Fruit fly (Drosophila melanogaster): ENCODE measurements around the gene CG5062.

The CG5062 gene

DNA sequence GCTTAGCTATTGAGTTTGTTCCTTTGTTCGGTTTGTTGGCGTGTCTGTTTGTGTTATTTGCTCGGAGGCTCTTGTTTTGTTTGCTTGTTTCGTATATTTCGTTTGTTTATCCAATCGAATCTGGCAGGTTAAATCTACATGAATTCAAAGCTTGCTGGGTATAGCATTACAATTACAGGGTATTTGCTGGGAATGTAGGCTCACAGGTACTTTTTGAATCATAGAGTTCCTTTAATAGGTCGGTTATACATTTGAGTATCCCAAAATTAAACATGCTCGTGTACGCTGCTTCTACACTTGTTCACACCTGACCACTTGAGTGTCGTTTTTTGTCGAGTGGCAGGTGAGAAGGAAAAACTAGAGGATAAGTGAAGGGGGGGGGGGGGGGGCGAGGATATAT lies at the start of gene CG5062:
Gene CG5062 (minus strand): TSS at position 101 of the 400 bp plus-strand sequence.
- TF ChIP-seq CG8478 (optimal IDR thresholded peaks at IDR 0.05): no peak
- TF ChIP-seq CTCF (optimal IDR thresholded peaks at IDR 0.05): no peak

- TF ChIP-seq CTCF (optimal IDR thresholded peaks at IDR 0.05) (no peak), CG8478 (optimal IDR thresholded peaks at IDR 0.05) (no peak)
Observed at dm6 chrX:5206152-5206551, 24.0 kb upstream of the CG5062 start.

dm6 chrX:5203674-5204073 lies 21.5 kb upstream of the CG5062 start:
- TF ChIP-seq CG8478 (optimal IDR thresholded peaks at IDR 0.05): no peak
- TF ChIP-seq CTCF (optimal IDR thresholded peaks at IDR 0.05): no peak

- no peak for TF ChIP-seq CG8478 (optimal IDR thresholded peaks at IDR 0.05)
- TF ChIP-seq CTCF (optimal IDR thresholded peaks at IDR 0.05): no peak
Observed at dm6 chrX:5189312-5189711, 7.1 kb upstream of the CG5062 start.

- TF ChIP-seq CG8478 (optimal IDR thresholded peaks at IDR 0.05): no peak
- peak; percentile 70 to 74 for TF ChIP-seq CTCF (optimal IDR thresholded peaks at IDR 0.05)
Observed at dm6 chrX:5187121-5187520, 5.0 kb upstream of the CG5062 start.

DNA sequence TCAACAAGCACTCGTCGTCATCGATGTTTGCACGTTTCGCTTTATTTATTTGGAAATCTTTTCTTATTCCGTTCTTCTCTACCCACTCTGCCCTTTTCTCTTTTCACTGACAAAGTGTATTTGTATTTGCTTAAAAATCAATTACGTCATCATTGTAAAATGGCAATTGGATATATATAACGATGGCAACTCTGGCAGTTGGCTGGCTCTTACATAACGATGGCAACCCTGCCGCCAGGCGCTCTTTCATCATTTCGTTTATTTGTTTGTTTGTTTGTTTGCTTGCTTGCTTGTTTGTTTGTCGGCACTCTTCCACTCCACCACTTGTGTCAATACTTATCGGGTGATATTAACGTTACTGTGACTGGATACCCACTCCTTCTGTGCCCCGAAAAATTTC lies 14.0 kb downstream of the CG5062 start:
- no peak for TF ChIP-seq CTCF (optimal IDR thresholded peaks at IDR 0.05)
- no peak for TF ChIP-seq CG8478 (optimal IDR thresholded peaks at IDR 0.05)

dm6 chrX:5164924-5165323 lies 17.2 kb downstream of the CG5062 start:
- no peak for TF ChIP-seq CTCF (optimal IDR thresholded peaks at IDR 0.05)
- no peak for TF ChIP-seq CG8478 (optimal IDR thresholded peaks at IDR 0.05)

- TF ChIP-seq CG8478 (optimal IDR thresholded peaks at IDR 0.05): no peak
- peak in 1 of 2 experiments; percentile 56 for TF ChIP-seq CTCF (optimal IDR thresholded peaks at IDR 0.05)
Observed at dm6 chrX:5152888-5153287, 29.3 kb downstream of the CG5062 start.

- TF ChIP-seq CTCF (optimal IDR thresholded peaks at IDR 0.05) (no peak), CG8478 (optimal IDR thresholded peaks at IDR 0.05) (no peak)
Observed at dm6 chrX:5143810-5144209, 38.4 kb downstream of the CG5062 start.

DNA sequence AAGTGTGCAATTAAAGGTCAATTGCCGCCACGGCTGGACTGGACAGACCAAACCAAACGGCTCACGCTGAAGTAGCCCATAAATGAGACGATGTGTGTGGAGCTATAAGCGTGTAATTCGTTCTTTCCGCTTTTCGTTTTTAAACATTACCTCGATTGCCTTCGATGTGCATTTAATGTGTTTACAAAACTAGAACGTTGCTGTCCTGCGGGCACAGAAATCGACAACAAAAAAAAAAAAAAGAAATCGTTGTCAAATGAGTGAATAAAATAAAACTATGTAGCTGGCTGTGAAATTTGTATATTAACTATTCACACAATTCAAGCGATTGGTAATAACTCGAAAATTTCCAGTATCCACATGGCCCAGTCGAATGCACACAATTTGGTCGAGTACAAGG lies 50.6 kb downstream of the CG5062 start, which contains the start of gene Rpn13R:
Gene Rpn13R (plus strand): TSS at position 301 of the 400 bp plus-strand sequence.
- TF ChIP-seq CTCF (optimal IDR thresholded peaks at IDR 0.05): no peak
- no peak for TF ChIP-seq CG8478 (optimal IDR thresholded peaks at IDR 0.05)

Measured in S2 (cell line).